Comparison of ENCODE assay signal across 5 fruit fly cellular contexts in genomic region chrX:1877107-1877736, dm6.
A peak's percentile ranks its signal among the peaks of the same experiment; 100 is the strongest.
TF ChIP-seq lines count a peak whose summit lies in the region.

Gene CG14817, minus strand, starts transcription at chrX:1877270.
Gene CG14805, plus strand, starts transcription at chrX:1877317.

- peak; percentile 33 for TF ChIP-seq CTCF in whole organism, embryonic (GFP tag; optimal IDR thresholded peaks at IDR 0.05; lab: Kevin White, UChicago)

TF ChIP-seq in whole organism, adult, 20 proteins besides CTCF, POLR2A, EP300 and RAD21 (continues in another document):
- TF ChIP-seq CG11617 (GFP tag; optimal IDR thresholded peaks at IDR 0.05; lab: Kevin White, UChicago) (peak; percentile 90), Crg-1 (GFP tag; optimal IDR thresholded peaks at IDR 0.05; lab: Kevin White, UChicago) (peak; percentile 76), Clk (GFP tag; optimal IDR thresholded peaks at IDR 0.05; lab: Kevin White, UChicago) (no peak), cnc (optimal IDR thresholded peaks at IDR 0.05; lab: Kevin White, UChicago) (no peak), CG7045 (GFP tag; optimal IDR thresholded peaks at IDR 0.05; lab: Kevin White, UChicago) (peak; percentile 58), ovo (GFP tag; optimal IDR thresholded peaks at IDR 0.05; lab: Kevin White, UChicago) (peak; percentile 71), toe (GFP tag; optimal IDR thresholded peaks at IDR 0.05; lab: Kevin White, UChicago) (no peak), tj (GFP tag; optimal IDR thresholded peaks at IDR 0.05; lab: Kevin White, UChicago) (peak; percentile 63), CG33017 (tag; optimal IDR thresholded peaks at IDR 0.05; lab: Kevin White, UChicago) (peak; percentile 65), bab1 (GFP tag; optimal IDR thresholded peaks at IDR 0.05; lab: Kevin White, UChicago) (peak; percentile 95), CG12768 (GFP tag; optimal IDR thresholded peaks at IDR 0.05; lab: Kevin White, UChicago) (peak; percentile 58), CG14711 (tag; optimal IDR thresholded peaks at IDR 0.05; lab: Kevin White, UChicago) (peak; percentile 79), Hr96 (GFP tag; optimal IDR thresholded peaks at IDR 0.05; lab: Kevin White, UChicago) (no peak), kay (GFP tag; lab: Kevin White, UChicago; ENCODE audit: borderline replicate concordance) (no peak), Mnt (GFP tag; optimal IDR thresholded peaks at IDR 0.05; lab: Kevin White, UChicago) (peak; percentile 84), cic (GFP tag; optimal IDR thresholded peaks at IDR 0.05; lab: Kevin White, UChicago) (peak; percentile 31), pad (GFP tag; optimal IDR thresholded peaks at IDR 0.05; lab: Kevin White, UChicago) (peak; percentile 70), CG1620 (GFP tag; optimal IDR thresholded peaks at IDR 0.05; lab: Kevin White, UChicago) (peak; percentile 68)

TF ChIP-seq in whole organism, embryonic, 481 proteins besides CTCF, POLR2A, EP300 and RAD21 (continues in another document):
- peak; percentile 58 for TF ChIP-seq Mes4 (GFP tag; optimal IDR thresholded peaks at IDR 0.05; lab: Kevin White, UChicago)
- TF ChIP-seq chinmo (GFP tag; IDR thresholded peaks at IDR 0.05; lab: Robert Waterston, UW; ENCODE audit: partially characterized antibody) = no peak
- TF ChIP-seq Taf1 (GFP tag; IDR thresholded peaks at IDR 0.05; lab: Robert Waterston, UW) = no peak
- TF ChIP-seq HLH54F (GFP tag; optimal IDR thresholded peaks at IDR 0.05; lab: Kevin White, UChicago) = no peak
- TF ChIP-seq CoRest (tag; optimal IDR thresholded peaks at IDR 0.05; lab: Kevin White, UChicago) = peak; percentile 43
- TF ChIP-seq wek (GFP tag; optimal IDR thresholded peaks at IDR 0.05; lab: Kevin White, UChicago) = peak; percentile 85
- TF ChIP-seq CG30431 (GFP tag; optimal IDR thresholded peaks at IDR 0.05; lab: Kevin White, UChicago) = peak; percentile 22
- TF ChIP-seq repo (GFP tag; optimal IDR thresholded peaks at IDR 0.05; lab: Kevin White, UChicago) = peak; percentile 11
- no peak for TF ChIP-seq HmgD (GFP tag; optimal IDR thresholded peaks at IDR 0.05; lab: Kevin White, UChicago)
- TF ChIP-seq TFAM (GFP tag; optimal IDR thresholded peaks at IDR 0.05; lab: Kevin White, UChicago) = peak; percentile 6
- peak; percentile 50 for TF ChIP-seq CG3847 (GFP tag; IDR thresholded peaks at IDR 0.05; lab: Robert Waterston, UW)
- peak; percentile 71 for TF ChIP-seq sqz (GFP tag; optimal IDR thresholded peaks at IDR 0.05; lab: Kevin White, UChicago)
- no peak for TF ChIP-seq bowl (GFP tag; IDR thresholded peaks at IDR 0.05; lab: Robert Waterston, UW)
- TF ChIP-seq sug (tag; optimal IDR thresholded peaks at IDR 0.05; lab: Kevin White, UChicago) = peak; percentile 72
- peak; percentile 72 for TF ChIP-seq CG9797 (GFP tag; optimal IDR thresholded peaks at IDR 0.05; lab: Kevin White, UChicago)
- TF ChIP-seq dan (GFP tag; IDR thresholded peaks at IDR 0.05; lab: Robert Waterston, UW) = no peak
- TF ChIP-seq CG6254 (GFP tag; optimal IDR thresholded peaks at IDR 0.05; lab: Kevin White, UChicago) = no peak
- peak; percentile 16 for TF ChIP-seq Bteb2 (GFP tag; optimal IDR thresholded peaks at IDR 0.05; lab: Kevin White, UChicago)
- TF ChIP-seq seq (GFP tag; IDR thresholded peaks at IDR 0.05; lab: Robert Waterston, UW) = peak; percentile 58; the same call in 1 of the 2 replicates

TF ChIP-seq in whole organism, prepupa, 60 proteins besides CTCF, POLR2A, EP300 and RAD21 (continues in another document):
- TF ChIP-seq CG34406 (GFP tag; optimal IDR thresholded peaks at IDR 0.05; lab: Kevin White, UChicago) = peak; percentile 71
- peak; percentile 61 for TF ChIP-seq eg (GFP tag; IDR thresholded peaks at IDR 0.05; lab: Robert Waterston, UW)
- TF ChIP-seq spab (GFP tag; optimal IDR thresholded peaks at IDR 0.05; lab: Kevin White, UChicago) = no peak
- TF ChIP-seq Hr39 (GFP tag; optimal IDR thresholded peaks at IDR 0.05; lab: Kevin White, UChicago) = no peak
- peak; percentile 48 for TF ChIP-seq lz (GFP tag; optimal IDR thresholded peaks at IDR 0.05; lab: Kevin White, UChicago)
- no peak for TF ChIP-seq CG11762 (GFP tag; optimal IDR thresholded peaks at IDR 0.05; lab: Kevin White, UChicago; ENCODE audit: insufficient read depth)
- TF ChIP-seq Smox (GFP tag; optimal IDR thresholded peaks at IDR 0.05; lab: Kevin White, UChicago) = no peak
- no peak for TF ChIP-seq Blimp-1 (GFP tag; optimal IDR thresholded peaks at IDR 0.05; lab: Kevin White, UChicago)
- peak; percentile 61 for TF ChIP-seq CG16779 (tag; optimal IDR thresholded peaks at IDR 0.05; lab: Kevin White, UChicago)
- TF ChIP-seq Hr4 (GFP tag; optimal IDR thresholded peaks at IDR 0.05; lab: Kevin White, UChicago) = no peak
- peak in 1 of 2 experiments; percentile 44 for TF ChIP-seq salr (GFP tag; optimal IDR thresholded peaks at IDR 0.05; lab: Kevin White, UChicago)
- no peak for TF ChIP-seq CG3919 (GFP tag; optimal IDR thresholded peaks at IDR 0.05; lab: Kevin White, UChicago)
- TF ChIP-seq CG8119 (GFP tag; IDR thresholded peaks at IDR 0.05; lab: Robert Waterston, UW) = no peak; the same call in 2 of the 3 replicates
- TF ChIP-seq vri (GFP tag; optimal IDR thresholded peaks at IDR 0.05; lab: Kevin White, UChicago) = no peak
- no peak for TF ChIP-seq CG8632 (GFP tag; optimal IDR thresholded peaks at IDR 0.05; lab: Kevin White, UChicago)
- TF ChIP-seq CG10669 (GFP tag; optimal IDR thresholded peaks at IDR 0.05; lab: Kevin White, UChicago) = no peak
- TF ChIP-seq CG3032 (tag; optimal IDR thresholded peaks at IDR 0.05; lab: Kevin White, UChicago) = peak; percentile 30
- no peak for TF ChIP-seq Eip75B (GFP tag; optimal IDR thresholded peaks at IDR 0.05; lab: Kevin White, UChicago)
- peak; percentile 40 for TF ChIP-seq CG6792 (GFP tag; optimal IDR thresholded peaks at IDR 0.05; lab: Kevin White, UChicago)
- no peak for TF ChIP-seq CG7368 (GFP tag; optimal IDR thresholded peaks at IDR 0.05; lab: Kevin White, UChicago)

TF ChIP-seq in whole organism, pupa, 21 proteins besides CTCF, POLR2A, EP300 and RAD21:
- no peak for TF ChIP-seq CG10348 (GFP tag; IDR thresholded peaks at IDR 0.05; lab: Robert Waterston, UW)
- TF ChIP-seq CG17806 (tag; optimal IDR thresholded peaks at IDR 0.05; lab: Kevin White, UChicago) = peak; percentile 4
- TF ChIP-seq Snoo (tag; optimal IDR thresholded peaks at IDR 0.05; lab: Kevin White, UChicago) = peak; percentile 82
- no peak for TF ChIP-seq CG32121 (GFP tag; IDR thresholded peaks at IDR 0.05; lab: Robert Waterston, UW)
- peak; percentile 58 for TF ChIP-seq CG34367 (tag; optimal IDR thresholded peaks at IDR 0.05; lab: Kevin White, UChicago)
- no peak for TF ChIP-seq Pif1B (GFP tag; optimal IDR thresholded peaks at IDR 0.05; lab: Kevin White, UChicago)
- peak; percentile 76 for TF ChIP-seq CG4496 (GFP tag; IDR thresholded peaks at IDR 0.05; lab: Robert Waterston, UW)
- TF ChIP-seq Ets98B (GFP tag; IDR thresholded peaks at IDR 0.05; lab: Robert Waterston, UW) = peak; percentile 8; the same call in 1 of the 2 replicates
- TF ChIP-seq gl (tag; optimal IDR thresholded peaks at IDR 0.05; lab: Kevin White, UChicago) = peak; percentile 54
- TF ChIP-seq CG9948 (tag; optimal IDR thresholded peaks at IDR 0.05; lab: Kevin White, UChicago) = no peak
- TF ChIP-seq CG15710 (tag; optimal IDR thresholded peaks at IDR 0.05; lab: Kevin White, UChicago) = peak; percentile 34
- TF ChIP-seq D1 (tag; optimal IDR thresholded peaks at IDR 0.05; lab: Kevin White, UChicago) = no peak
- no peak for TF ChIP-seq CG8301 (tag; optimal IDR thresholded peaks at IDR 0.05; lab: Kevin White, UChicago)
- no peak for TF ChIP-seq rn (GFP tag; IDR thresholded peaks at IDR 0.05; lab: Robert Waterston, UW)
- no peak for TF ChIP-seq fd96Ca (GFP tag; IDR thresholded peaks at IDR 0.05; lab: Robert Waterston, UW)
- no peak for TF ChIP-seq CG14655 (GFP tag; optimal IDR thresholded peaks at IDR 0.05; lab: Kevin White, UChicago)
- TF ChIP-seq EcR (GFP tag; optimal IDR thresholded peaks at IDR 0.05; lab: Kevin White, UChicago) = peak; percentile 62
- TF ChIP-seq CG12605 (GFP tag; IDR thresholded peaks at IDR 0.05; lab: Robert Waterston, UW) = no peak
- no peak for TF ChIP-seq CG8159 (tag; optimal IDR thresholded peaks at IDR 0.05; lab: Kevin White, UChicago)
- no peak for TF ChIP-seq Pif1A (GFP tag; optimal IDR thresholded peaks at IDR 0.05; lab: Kevin White, UChicago)
- TF ChIP-seq CG13204 (GFP tag; optimal IDR thresholded peaks at IDR 0.05; lab: Kevin White, UChicago) = no peak

TF ChIP-seq in whole organism, wandering third instar larva, 38 proteins besides CTCF, POLR2A, EP300 and RAD21 (continues in another document):
- TF ChIP-seq Myc (optimal IDR thresholded peaks at IDR 0.05; lab: Kevin White, UChicago) (no peak), Rel (GFP tag; optimal IDR thresholded peaks at IDR 0.05; lab: Kevin White, UChicago) (peak; percentile 23), Rel (tag; optimal IDR thresholded peaks at IDR 0.05; lab: Kevin White, UChicago) (peak; percentile 62), HLH106 (tag; optimal IDR thresholded peaks at IDR 0.05; lab: Kevin White, UChicago) (peak; percentile 61), Dfd (GFP tag; optimal IDR thresholded peaks at IDR 0.05; lab: Kevin White, UChicago) (no peak), brk (GFP tag; optimal IDR thresholded peaks at IDR 0.05; lab: Kevin White, UChicago) (no peak), Vsx2 (GFP tag; optimal IDR thresholded peaks at IDR 0.05; lab: Kevin White, UChicago; ENCODE audit: partially characterized antibody) (no peak), Hr83 (GFP tag; optimal IDR thresholded peaks at IDR 0.05; lab: Kevin White, UChicago; ENCODE audit: poor library complexity, severe bottlenecking) (peak; percentile 15), sv (GFP tag; optimal IDR thresholded peaks at IDR 0.05; lab: Kevin White, UChicago) (no peak), h (GFP tag; optimal IDR thresholded peaks at IDR 0.05; lab: Kevin White, UChicago) (no peak), GATAd (GFP tag; optimal IDR thresholded peaks at IDR 0.05; lab: Kevin White, UChicago) (no peak), foxo (GFP tag; optimal IDR thresholded peaks at IDR 0.05; lab: Kevin White, UChicago) (peak in 1 of 2 experiments; percentile 39), CrebA (GFP tag; optimal IDR thresholded peaks at IDR 0.05; lab: Kevin White, UChicago; ENCODE audit: borderline replicate concordance) (no peak), N (GFP tag; optimal IDR thresholded peaks at IDR 0.05; lab: Kevin White, UChicago) (no peak), dl (GFP tag; optimal IDR thresholded peaks at IDR 0.05; lab: Kevin White, UChicago; ENCODE audit: insufficient read depth in 1 of 2, partially characterized antibody in 2 of 2) (no peak), pan (optimal IDR thresholded peaks at IDR 0.05; lab: Kevin White, UChicago) (no peak), ey (GFP tag; optimal IDR thresholded peaks at IDR 0.05; lab: Kevin White, UChicago) (no peak), psq (GFP tag; optimal IDR thresholded peaks at IDR 0.05; lab: Kevin White, UChicago) (no peak), lola (GFP tag; optimal IDR thresholded peaks at IDR 0.05; lab: Kevin White, UChicago) (no peak), jim (GFP tag; optimal IDR thresholded peaks at IDR 0.05; lab: Kevin White, UChicago) (no peak), Hr78 (GFP tag; optimal IDR thresholded peaks at IDR 0.05; lab: Kevin White, UChicago) (no peak), CG32264 (GFP tag; optimal IDR thresholded peaks at IDR 0.05; lab: Kevin White, UChicago) (no peak), rgr (GFP tag; optimal IDR thresholded peaks at IDR 0.05; lab: Kevin White, UChicago) (peak; percentile 82), Abd-B (GFP tag; optimal IDR thresholded peaks at IDR 0.05; lab: Kevin White, UChicago) (no peak)
